Worm (Caenorhabditis elegans): ENCODE data around the gene F38H4.3.

The F38H4.3 gene

ce11 chrIV:11871083-11871482, 28.9 kb downstream of the F38H4.3 start:
- TF ChIP-seq lin-39 (tag; optimal IDR thresholded peaks at IDR 0.05) (peak; percentile 31), ZK546.5 (tag; optimal IDR thresholded peaks at IDR 0.05) (no peak), pqm-1 (tag; optimal IDR thresholded peaks at IDR 0.05) (no peak), fkh-10 (GFP tag; optimal IDR thresholded peaks at IDR 0.05) (peak; percentile 16), nfya-1 (tag; optimal IDR thresholded peaks at IDR 0.05; ENCODE audit: insufficient read depth) (peak; percentile 69), ztf-4 (tag; optimal IDR thresholded peaks at IDR 0.05) (no peak), unc-62 (GFP tag; optimal IDR thresholded peaks at IDR 0.05) (no peak), snpc-4 (tag; optimal IDR thresholded peaks at IDR 0.05) (peak; percentile 10), lin-15B (tag; optimal IDR thresholded peaks at IDR 0.05) (peak; percentile 25)

- TF ChIP-seq elt-2 (tag; optimal IDR thresholded peaks at IDR 0.05) (no peak), nhr-28 (tag; optimal IDR thresholded peaks at IDR 0.05) (no peak), lin-15B (tag; optimal IDR thresholded peaks at IDR 0.05) (no peak), nhr-237 (tag; optimal IDR thresholded peaks at IDR 0.05) (no peak)
Measured at ce11 chrIV:11871898-11872297, 29.7 kb downstream of the F38H4.3 start.

ce11 chrIV:11877674-11878073, 35.5 kb downstream of the F38H4.3 start, which contains the start of gene pph-2:
pph-2 (minus strand) TSS chrIV:11877774.
- TF ChIP-seq ztf-4 (tag; optimal IDR thresholded peaks at IDR 0.05) (no peak), egl-5 (tag; optimal IDR thresholded peaks at IDR 0.05) (no peak), aly-2 (tag; optimal IDR thresholded peaks at IDR 0.05) (no peak), fkh-10 (GFP tag; optimal IDR thresholded peaks at IDR 0.05) (no peak), nhr-25 (tag; optimal IDR thresholded peaks at IDR 0.05) (no peak), lin-15B (tag; optimal IDR thresholded peaks at IDR 0.05) (no peak), hmg-11 (tag; optimal IDR thresholded peaks at IDR 0.05) (no peak), nhr-77 (tag; optimal IDR thresholded peaks at IDR 0.05) (no peak), ceh-9 (tag; optimal IDR thresholded peaks at IDR 0.05) (no peak), nhr-76 (tag; optimal IDR thresholded peaks at IDR 0.05) (no peak)

- TF ChIP-seq tbx-2 (tag; optimal IDR thresholded peaks at IDR 0.05) = no peak
- no peak for TF ChIP-seq jun-1 (tag; optimal IDR thresholded peaks at IDR 0.05)
- no peak for TF ChIP-seq pqm-1 (tag; optimal IDR thresholded peaks at IDR 0.05)
- no peak for TF ChIP-seq unc-62 (GFP tag; optimal IDR thresholded peaks at IDR 0.05)
- no peak for TF ChIP-seq nhr-76 (tag; optimal IDR thresholded peaks at IDR 0.05)
- no peak for TF ChIP-seq egl-27 (tag; optimal IDR thresholded peaks at IDR 0.05)
- TF ChIP-seq ceh-82 (tag; optimal IDR thresholded peaks at IDR 0.05) = no peak
- TF ChIP-seq fos-1 (tag; optimal IDR thresholded peaks at IDR 0.05) = no peak
- no peak for TF ChIP-seq ama-1 (optimal IDR thresholded peaks at IDR 0.05)
- TF ChIP-seq elt-3 (tag; optimal IDR thresholded peaks at IDR 0.05) = no peak
- no peak for TF ChIP-seq ztf-4 (tag; optimal IDR thresholded peaks at IDR 0.05)
- no peak for TF ChIP-seq daf-12 (tag; optimal IDR thresholded peaks at IDR 0.05)
- TF ChIP-seq mml-1 (tag; optimal IDR thresholded peaks at IDR 0.05) = no peak
Measured at ce11 chrIV:11878249-11878648, 36.0 kb downstream of the F38H4.3 start, which contains the start of gene cutl-27. cutl-27 (plus strand) TSS chrIV:11878549.

ce11 chrIV:11882534-11882933, 40.3 kb downstream of the F38H4.3 start:
- TF ChIP-seq nhr-237 (tag; optimal IDR thresholded peaks at IDR 0.05) (no peak), nhr-23 (tag; optimal IDR thresholded peaks at IDR 0.05) (peak; percentile 71), elt-1 (tag; optimal IDR thresholded peaks at IDR 0.05) (peak; percentile 77)

- TF ChIP-seq nhr-25 (tag; optimal IDR thresholded peaks at IDR 0.05) (peak; percentile 44), nhr-43 (tag; optimal IDR thresholded peaks at IDR 0.05; ENCODE audit: poor library complexity, severe bottlenecking) (peak; percentile 45), nhr-67 (tag; optimal IDR thresholded peaks at IDR 0.05) (no peak), nhr-23 (tag; optimal IDR thresholded peaks at IDR 0.05) (peak; percentile 92)
Measured at ce11 chrIV:11883478-11883877, 41.3 kb downstream of the F38H4.3 start.

ce11 chrIV:11885313-11885712, 43.1 kb downstream of the F38H4.3 start, which contains the start of gene let-653:
let-653 (plus strand) TSS chrIV:11885613.
- TF ChIP-seq eor-1 (tag; optimal IDR thresholded peaks at IDR 0.05) (no peak), nhr-76 (tag; optimal IDR thresholded peaks at IDR 0.05) (no peak), fkh-10 (GFP tag; optimal IDR thresholded peaks at IDR 0.05) (no peak), pha-4 (tag; optimal IDR thresholded peaks at IDR 0.05) (no peak), hmg-11 (tag; optimal IDR thresholded peaks at IDR 0.05) (no peak), pqm-1 (tag; optimal IDR thresholded peaks at IDR 0.05) (no peak), nhr-12 (tag; optimal IDR thresholded peaks at IDR 0.05) (no peak), lin-39 (tag; optimal IDR thresholded peaks at IDR 0.05) (no peak)
